Worm (Caenorhabditis elegans) whole organism, L1 larva: ENCODE measurements around the gene F01D5.2.

ENCODE experiments used
- C04F5.9 ChIP-seq: sonication (generic microtip); optimal IDR thresholded peaks from 2 replicates; lab custom pipeline; 2016; ENCODE audit warnings: missing genetic modification characterization, missing compliant biosample characterization
- C16A3.4 ChIP-seq: fragments of 150-350 bp; optimal IDR thresholded peaks from 2 replicates; lab custom pipeline; 2014; ENCODE audit warnings: missing biosample characterization, missing genetic modification characterization
- F16B12.6 ChIP-seq: fragments of 150-350 bp; optimal IDR thresholded peaks from 2 replicates; lab custom pipeline; 2014; ENCODE audit warnings: missing biosample characterization, missing genetic modification characterization
- aha-1 ChIP-seq: fragments of 150-350 bp; optimal IDR thresholded peaks from 2 replicates; lab custom pipeline; 2014; ENCODE audit warnings: missing biosample characterization, missing genetic modification characterization
- alr-1 ChIP-seq: fragments of 200-800 bp; sonication (Bioruptor generic); optimal IDR thresholded peaks from 2 replicates; lab custom pipeline; 2018; ENCODE audit warnings: borderline replicate concordance, mild to moderate bottlenecking, missing genetic modification characterization, missing compliant biosample characterization
- ama-1 ChIP-seq: fragments of 150-350 bp; optimal IDR thresholded peaks from 2 replicates; lab custom pipeline; 2014
- blmp-1 ChIP-seq: fragments of 150-350 bp; optimal IDR thresholded peaks from 2 replicates; lab custom pipeline; 2014; ENCODE audit warnings: missing biosample characterization, missing genetic modification characterization
- ceh-8 ChIP-seq: fragments of 200-800 bp; sonication (Bioruptor generic); optimal IDR thresholded peaks from 2 replicates; lab custom pipeline; 2018; ENCODE audit warnings: mild to moderate bottlenecking, missing genetic modification characterization, moderate library complexity, missing compliant biosample characterization
- ceh-88 ChIP-seq: fragments of 200-800 bp; sonication (Bioruptor generic); IDR thresholded peaks from 2 replicates; pipeline ENCODE4 v1.3.6; 2022; ENCODE audit warnings: missing genetic modification characterization, missing compliant biosample characterization
- ces-1 ChIP-seq: fragments of 150-350 bp; optimal IDR thresholded peaks from 2 replicates; lab custom pipeline; 2014; ENCODE audit warnings: missing biosample characterization, missing genetic modification reagents, missing genetic modification characterization
- efl-1 ChIP-seq, 4 experiments: fragments of 150-350 bp; optimal IDR thresholded peaks in 3 of 4; peaks in 1 of 4; 1 replicate in 1 of 4; 2 replicates in 3 of 4; lab custom pipeline; 2014; ENCODE audit warnings: missing biosample characterization in 2 of 4, missing genetic modification characterization in 2 of 4, missing genetic modification reagents in 2 of 4
- efl-3 ChIP-seq: fragments of 200-800 bp; sonication (Bioruptor generic); optimal IDR thresholded peaks from 2 replicates; lab custom pipeline; 2018; ENCODE audit warnings: mild to moderate bottlenecking, missing genetic modification characterization, missing compliant biosample characterization
- egl-13 ChIP-seq: sonication (generic microtip); optimal IDR thresholded peaks from 2 replicates; lab custom pipeline; 2016; ENCODE audit warnings: missing genotype, missing genetic modification reagents, missing genetic modification characterization, missing compliant biosample characterization
- egl-27 ChIP-seq, 2 experiments: fragments of 150-350 bp in 1 of 2; sonication (generic microtip); optimal IDR thresholded peaks; 3 replicates each; lab custom pipeline; 2017 to 2018; ENCODE audit warnings: missing biosample characterization in 2 of 2, missing genetic modification characterization in 2 of 2, missing genetic modification reagents in 2 of 2
- elt-2 ChIP-seq: sonication (generic microtip); optimal IDR thresholded peaks from 2 replicates; lab custom pipeline; 2016; ENCODE audit warnings: missing genetic modification characterization, mild to moderate bottlenecking, inconsistent platforms, missing compliant biosample characterization, missing genetic modification reagents
- elt-3 ChIP-seq, 6 experiments: fragments of 150-350 bp in 1 of 6; sonication (generic microtip); optimal IDR thresholded peaks; 2 replicates each; lab custom pipeline; 2017 to 2018; ENCODE audit warnings: missing biosample characterization in 6 of 6, missing genetic modification characterization in 6 of 6, inconsistent platforms in 1 of 6
- fkh-10 ChIP-seq: sonication (generic microtip); optimal IDR thresholded peaks from 2 replicates; lab custom pipeline; 2017; ENCODE audit warnings: missing biosample characterization, missing genetic modification reagents, missing genetic modification characterization
- fkh-4 ChIP-seq: sonication (generic microtip); optimal IDR thresholded peaks from 2 replicates; lab custom pipeline; 2016; ENCODE audit warnings: missing compliant biosample characterization, missing genetic modification characterization, borderline replicate concordance
- fos-1 ChIP-seq: fragments of 150-350 bp; optimal IDR thresholded peaks from 2 replicates; lab custom pipeline; 2014; ENCODE audit warnings: missing biosample characterization, missing genetic modification characterization
- grh-1 ChIP-seq: fragments of 200-800 bp; sonication (Bioruptor generic); IDR thresholded peaks from 2 replicates; pipeline ENCODE4 v1.3.6; 2022; ENCODE audit warnings: missing genetic modification reagents, missing genetic modification characterization, missing compliant biosample characterization
- hlh-4 ChIP-seq: sonication (generic microtip); optimal IDR thresholded peaks from 2 replicates; lab custom pipeline; 2016; ENCODE audit warnings: mild to moderate bottlenecking, missing genetic modification characterization, missing compliant biosample characterization
- isw-1 ChIP-seq: fragments of 200-800 bp; sonication (Bioruptor generic); IDR thresholded peaks from 2 replicates; pipeline ENCODE4 v1.3.6; 2022; ENCODE audit warnings: missing genetic modification characterization, missing compliant biosample characterization
- lin-13 ChIP-seq: fragments of 150-350 bp; optimal IDR thresholded peaks from 2 replicates; lab custom pipeline; 2014; ENCODE audit warnings: missing biosample characterization, missing genetic modification reagents, missing genetic modification characterization
- lin-14 ChIP-seq: fragments of 200-800 bp; sonication (Bioruptor generic); optimal IDR thresholded peaks from 2 replicates; lab custom pipeline; 2018; ENCODE audit warnings: mild to moderate bottlenecking, missing genetic modification characterization, moderate library complexity, missing compliant biosample characterization
- lin-15B ChIP-seq: fragments of 150-350 bp; sonication (generic microtip); optimal IDR thresholded peaks from 3 replicates; lab custom pipeline; 2014; ENCODE audit warnings: missing biosample characterization, missing genetic modification characterization
- lin-35 ChIP-seq, 2 experiments: fragments of 150-350 bp; optimal IDR thresholded peaks; 2 replicates each; lab custom pipeline; 2014; ENCODE audit warnings: missing biosample characterization in 2 of 2, missing genetic modification characterization in 2 of 2, missing genetic modification reagents in 2 of 2
- lin-39 ChIP-seq: fragments of 150-350 bp; optimal IDR thresholded peaks from 2 replicates; lab custom pipeline; 2014; ENCODE audit warnings: missing biosample characterization, missing genetic modification reagents, missing genetic modification characterization
- mab-9 ChIP-seq: fragments of 200-800 bp; sonication (Bioruptor generic); IDR thresholded peaks from 2 replicates; pipeline ENCODE4 v1.3.6; 2022; ENCODE audit warnings: missing genetic modification reagents, missing genetic modification characterization, missing compliant biosample characterization
- mdl-1 ChIP-seq, 2 experiments: fragments of 150-350 bp; optimal IDR thresholded peaks; 2 replicates each; lab custom pipeline; 2014 to 2017; ENCODE audit warnings: missing biosample characterization in 2 of 2, missing genetic modification characterization in 2 of 2, inconsistent platforms in 1 of 2
- nhr-11 ChIP-seq: fragments of 150-350 bp; optimal IDR thresholded peaks from 2 replicates; lab custom pipeline; 2014; ENCODE audit warnings: missing biosample characterization, missing genetic modification characterization
- nhr-12 ChIP-seq: sonication (generic microtip); optimal IDR thresholded peaks from 2 replicates; lab custom pipeline; 2017; ENCODE audit warnings: missing biosample characterization, missing genetic modification characterization
- nhr-20 ChIP-seq: sonication (generic microtip); optimal IDR thresholded peaks from 2 replicates; lab custom pipeline; 2016; ENCODE audit warnings: mild to moderate bottlenecking, missing genetic modification characterization, missing compliant biosample characterization
- nhr-84 ChIP-seq: sonication (generic microtip); optimal IDR thresholded peaks from 2 replicates; lab custom pipeline; 2017; ENCODE audit warnings: missing biosample characterization, missing genetic modification characterization
- nhr-85 ChIP-seq: sonication (generic microtip); peaks from one replicate; lab custom pipeline; 2016; ENCODE audit warnings: missing genetic modification characterization, inconsistent platforms, missing compliant biosample characterization
- nhr-90 ChIP-seq: sonication (generic microtip); optimal IDR thresholded peaks from 2 replicates; lab custom pipeline; 2016; ENCODE audit warnings: mild to moderate bottlenecking, missing genetic modification characterization, missing compliant biosample characterization; ENCODE audit not compliant: poor library complexity
- pag-3 ChIP-seq: sonication (generic microtip); optimal IDR thresholded peaks from 2 replicates; lab custom pipeline; 2017; ENCODE audit warnings: missing genetic modification characterization, mild to moderate bottlenecking, missing compliant biosample characterization, antibody characterized with exemption, borderline replicate concordance; ENCODE audit not compliant: insufficient read depth
- pax-3 ChIP-seq: fragments of 200-800 bp; sonication (Bioruptor generic); optimal IDR thresholded peaks from 2 replicates; lab custom pipeline; 2018; ENCODE audit warnings: mild to moderate bottlenecking, missing genetic modification characterization, moderate library complexity, missing compliant biosample characterization
- rnt-1 ChIP-seq: sonication (generic microtip); optimal IDR thresholded peaks from 2 replicates; lab custom pipeline; 2016; ENCODE audit warnings: mild to moderate bottlenecking, missing genetic modification characterization, moderate library complexity, missing compliant biosample characterization
- snpc-4 ChIP-seq: fragments of 150-350 bp; optimal IDR thresholded peaks from 2 replicates; lab custom pipeline; 2014; ENCODE audit warnings: missing biosample characterization, missing genetic modification characterization
- sox-4 ChIP-seq: sonication (generic microtip); optimal IDR thresholded peaks from 2 replicates; lab custom pipeline; 2016; ENCODE audit warnings: missing genetic modification characterization, missing compliant biosample characterization
- sptf-1 ChIP-seq: fragments of 150-350 bp; optimal IDR thresholded peaks from 2 replicates; lab custom pipeline; 2014; ENCODE audit warnings: missing biosample characterization, missing genetic modification characterization
- swsn-7 ChIP-seq: sonication (generic microtip); optimal IDR thresholded peaks from 2 replicates; lab custom pipeline; 2016; ENCODE audit warnings: missing genetic modification characterization, missing compliant biosample characterization
- tbx-2 ChIP-seq: sonication (generic microtip); optimal IDR thresholded peaks from 2 replicates; lab custom pipeline; 2016; ENCODE audit warnings: missing genetic modification characterization, missing compliant biosample characterization
- tlp-1 ChIP-seq: fragments of 150-350 bp; optimal IDR thresholded peaks from 2 replicates; lab custom pipeline; 2014; ENCODE audit warnings: missing biosample characterization, missing genetic modification characterization
- unc-30 ChIP-seq: sonication (generic microtip); optimal IDR thresholded peaks from 2 replicates; lab custom pipeline; 2017; ENCODE audit warnings: missing biosample characterization, missing genetic modification characterization
- unc-86 ChIP-seq: sonication (generic microtip); optimal IDR thresholded peaks from 2 replicates; lab custom pipeline; 2016; ENCODE audit warnings: missing genetic modification characterization, missing compliant biosample characterization
- unc-98 ChIP-seq: fragments of 200-800 bp; sonication (Bioruptor generic); IDR thresholded peaks from 2 replicates; pipeline ENCODE4 v1.3.6; 2022; ENCODE audit warnings: missing genetic modification characterization, missing compliant biosample characterization
- vab-15 ChIP-seq: sonication (generic microtip); optimal IDR thresholded peaks from 2 replicates; lab custom pipeline; 2017; ENCODE audit warnings: missing genotype, mild to moderate bottlenecking, missing genetic modification characterization, missing compliant biosample characterization
- xbp-1 ChIP-seq: sonication (generic microtip); optimal IDR thresholded peaks from 2 replicates; lab custom pipeline; 2016; ENCODE audit warnings: missing genetic modification characterization, missing compliant biosample characterization
- zip-4 ChIP-seq: fragments of 200-800 bp; sonication (Bioruptor generic); optimal IDR thresholded peaks from 2 replicates; lab custom pipeline; 2018; ENCODE audit warnings: mild to moderate bottlenecking, missing genetic modification characterization, moderate library complexity, missing compliant biosample characterization
- ztf-11 ChIP-seq, 2 experiments: sonication (generic microtip); optimal IDR thresholded peaks; 2 replicates each; lab custom pipeline; 2016 to 2017; ENCODE audit warnings: missing genetic modification characterization in 2 of 2, missing biosample characterization in 1 of 2, missing compliant biosample characterization in 1 of 2

F01D5.2 gene

ce11 chrII:14040204-14040842, 41.5 kb upstream of the F01D5.2 start:
- peak; percentile 46; the same call in 1 of the 2 replicates for TF ChIP-seq mab-9 (GFP tag; lab: Robert Waterston, UW)
- peak; percentile 67 for TF ChIP-seq ceh-88 (GFP tag; lab: Robert Waterston, UW)
- peak; percentile 94 for TF ChIP-seq nhr-20 (tag; lab: Kevin White, UChicago)
- TF ChIP-seq snpc-4 (tag; lab: Kevin White, UChicago), result peak; percentile 78
- peak; percentile 52 to 79 for TF ChIP-seq lin-35 (GFP tag; optimal IDR thresholded peaks at IDR 0.05; lab: Kevin White, UChicago)
- TF ChIP-seq fkh-4 (tag; lab: Kevin White, UChicago), result no peak
- TF ChIP-seq sox-4 (tag; lab: Kevin White, UChicago), result peak; percentile 61
- TF ChIP-seq hlh-4 (tag; lab: Kevin White, UChicago), result no peak
- TF ChIP-seq egl-13 (tag; lab: Kevin White, UChicago), result peak; percentile 92
- TF ChIP-seq pag-3 (tag; lab: Kevin White, UChicago), result peak; percentile 57
- peak; percentile 92 for TF ChIP-seq blmp-1 (tag; lab: Kevin White, UChicago)
- TF ChIP-seq alr-1 (tag; lab: Kevin White, UChicago), result no peak
- no peak for TF ChIP-seq nhr-84 (tag; lab: Kevin White, UChicago)
- TF ChIP-seq fkh-10 (GFP tag; lab: Kevin White, UChicago), result peak; percentile 95
- TF ChIP-seq F16B12.6 (tag; lab: Kevin White, UChicago), result peak; percentile 7
- TF ChIP-seq unc-30 (tag; lab: Kevin White, UChicago), result no peak
- TF ChIP-seq vab-15 (tag; lab: Kevin White, UChicago), result no peak
- TF ChIP-seq nhr-90 (tag; lab: Kevin White, UChicago), result peak; percentile 83
- TF ChIP-seq nhr-11 (tag; lab: Kevin White, UChicago), result peak; percentile 87
- no peak for TF ChIP-seq ces-1 (GFP tag; lab: Kevin White, UChicago)
- peak; percentile 85 for TF ChIP-seq rnt-1 (tag; lab: Kevin White, UChicago)
- TF ChIP-seq ztf-11 (tag; optimal IDR thresholded peaks at IDR 0.05; lab: Kevin White, UChicago), result peak in 1 of 2 experiments; percentile 66
- peak; percentile 36 for TF ChIP-seq ceh-8 (GFP tag; lab: Kevin White, UChicago)
- TF ChIP-seq tlp-1 (tag; lab: Kevin White, UChicago), result no peak
- peak; percentile 86 for TF ChIP-seq C16A3.4 (tag; lab: Kevin White, UChicago)
- TF ChIP-seq egl-27 (tag; optimal IDR thresholded peaks at IDR 0.05; lab: Kevin White, UChicago), result peak; percentile 82 to 89
- peak in 3 of 6 experiments; percentile 54 to 85 (median 77) for TF ChIP-seq elt-3 (tag; optimal IDR thresholded peaks at IDR 0.05; lab: Kevin White, UChicago)
- peak; percentile 93 for TF ChIP-seq unc-86 (tag; lab: Kevin White, UChicago)
- TF ChIP-seq lin-15B (tag; lab: Kevin White, UChicago), result no peak
- TF ChIP-seq sptf-1, result no peak
- peak; percentile 98 for TF ChIP-seq lin-14
- TF ChIP-seq aha-1 (tag; lab: Kevin White, UChicago), result no peak
- no peak for TF ChIP-seq nhr-12 (tag; lab: Kevin White, UChicago)
- no peak for TF ChIP-seq efl-3 (GFP tag; lab: Kevin White, UChicago)
- peak; percentile 68 for TF ChIP-seq zip-4 (GFP tag; lab: Kevin White, UChicago)
- TF ChIP-seq tbx-2 (tag; lab: Kevin White, UChicago), result peak; percentile 95
- TF ChIP-seq nhr-85 (tag; lab: Kevin White, UChicago), result peak; percentile 94
- peak; percentile 93 for TF ChIP-seq swsn-7 (tag; lab: Kevin White, UChicago)
- TF ChIP-seq C04F5.9 (tag; lab: Kevin White, UChicago), result peak; percentile 53
- peak; percentile 77 to 88 for TF ChIP-seq efl-1 (optimal IDR thresholded peaks at IDR 0.05; lab: Kevin White, UChicago)
- peak; percentile 49 to 95 for TF ChIP-seq efl-1 (GFP tag; optimal IDR thresholded peaks at IDR 0.05 in 1 of 2; lab: Kevin White, UChicago)
- TF ChIP-seq elt-2 (tag; lab: Kevin White, UChicago), result peak; percentile 36
- no peak for TF ChIP-seq ama-1
- peak; percentile 72 for TF ChIP-seq lin-39 (tag; lab: Kevin White, UChicago)
- peak; percentile 64 for TF ChIP-seq isw-1 (GFP tag; lab: Robert Waterston, UW)
- no peak for TF ChIP-seq unc-98 (GFP tag; lab: Robert Waterston, UW)
- TF ChIP-seq pax-3 (tag; lab: Kevin White, UChicago), result peak; percentile 85
- peak; percentile 56; the same call in 1 of the 2 replicates for TF ChIP-seq grh-1 (GFP tag; lab: Robert Waterston, UW)
- peak; percentile 77 to 97 for TF ChIP-seq mdl-1 (tag; optimal IDR thresholded peaks at IDR 0.05; lab: Kevin White, UChicago)
- TF ChIP-seq fos-1 (tag; lab: Kevin White, UChicago), result peak; percentile 54
- peak; percentile 60 for TF ChIP-seq lin-13 (GFP tag; lab: Kevin White, UChicago)
- peak; percentile 83 for TF ChIP-seq xbp-1 (tag; lab: Kevin White, UChicago)
